Worm (Caenorhabditis elegans) whole organism, L4/young adult: ENCODE measurements around the gene clec-179.

Experiments
- dao-5 ChIP-seq: sonication (generic microtip); optimal IDR thresholded peaks from 2 replicates; lab custom pipeline; 2016; ENCODE audit warnings: missing genotype, missing genetic modification characterization, moderate library complexity, missing compliant biosample characterization
- him-1 ChIP-seq: sonication (generic microtip); optimal IDR thresholded peaks from 2 replicates; lab custom pipeline; 2016; ENCODE audit warnings: missing genotype, missing genetic modification reagents, missing genetic modification characterization, missing compliant biosample characterization

ce11 chrIV:7173489-7173888 lies 11.0 kb downstream of the clec-179 start, which contains the start of gene str-1:
- TF ChIP-seq him-1 (tag; lab: Kevin White, UChicago) (no peak), dao-5 (tag; lab: Kevin White, UChicago) (no peak)
